Fruit fly (Drosophila melanogaster) whole organism, embryonic: ENCODE results near the gene Rpt4.

ENCODE experiments used
- Abd-B ChIP-seq: fragments of 200-800 bp; sonication (Bioruptor generic); optimal IDR thresholded peaks from 2 replicates; lab custom pipeline; 2018; ENCODE audit warnings: missing biosample characterization, mild to moderate bottlenecking, missing genetic modification characterization, moderate library complexity
- Adf1 ChIP-seq: fragments of 200-800 bp; sonication (Bioruptor generic); IDR thresholded peaks from 2 replicates; pipeline ENCODE4 v1.3.6; 2022; ENCODE audit warnings: missing biosample characterization, missing genetic modification characterization
- Antp ChIP-seq: fragments of 200-800 bp; sonication (Bioruptor generic); optimal IDR thresholded peaks from 3 replicates; lab custom pipeline; 2016; ENCODE audit warnings: missing biosample characterization, missing genetic modification characterization
- Blimp-1 ChIP-seq: fragments of 200-800 bp; sonication (Bioruptor generic); optimal IDR thresholded peaks from 3 replicates; lab custom pipeline; 2018; ENCODE audit warnings: missing biosample characterization, missing genetic modification characterization, mild to moderate bottlenecking, moderate library complexity, missing genetic modification reagents
- CG11085 ChIP-seq: fragments of 200-800 bp; sonication (Bioruptor generic); IDR thresholded peaks from 2 replicates; pipeline ENCODE4 v1.3.6; 2022; ENCODE audit warnings: missing biosample characterization, missing genetic modification characterization
- CG11247 ChIP-seq: fragments of 200-800 bp; sonication (Bioruptor generic); IDR thresholded peaks from 2 replicates; pipeline ENCODE4 v1.3.6; 2022; ENCODE audit warnings: missing biosample characterization, missing genetic modification characterization
- CG11560 ChIP-seq: fragments of 200-800 bp; sonication (Bioruptor generic); IDR thresholded peaks from 3 replicates; pipeline ENCODE4 v1.3.6; 2022; ENCODE audit warnings: missing biosample characterization, missing genetic modification characterization
- CG12155 ChIP-seq: fragments of 200-800 bp; sonication (Bioruptor generic); optimal IDR thresholded peaks from 3 replicates; lab custom pipeline; 2016; ENCODE audit warnings: missing biosample characterization, missing genetic modification characterization
- CG1233 ChIP-seq: fragments of 200-800 bp; sonication (Bioruptor generic); optimal IDR thresholded peaks from 4 replicates; lab custom pipeline; 2018; ENCODE audit warnings: missing biosample characterization, mild to moderate bottlenecking, missing genetic modification characterization
- CG12769 ChIP-seq: fragments of 200-800 bp; sonication (Bioruptor generic); optimal IDR thresholded peaks from 2 replicates; lab custom pipeline; 2019; ENCODE audit warnings: missing biosample characterization, mild to moderate bottlenecking, missing genetic modification characterization, moderate library complexity
- CG13775 ChIP-seq: fragments of 200-800 bp; sonication (Bioruptor generic); optimal IDR thresholded peaks from 3 replicates; lab custom pipeline; 2017; ENCODE audit warnings: missing biosample characterization, mild to moderate bottlenecking, missing genetic modification characterization
- CG14050 ChIP-seq: fragments of 200-800 bp; sonication (Bioruptor generic); IDR thresholded peaks from 3 replicates; pipeline ENCODE4 v1.3.6; 2022; ENCODE audit warnings: missing biosample characterization, missing genetic modification characterization
- CG17385 ChIP-seq: fragments of 200-800 bp; sonication (Bioruptor generic); optimal IDR thresholded peaks from 3 replicates; lab custom pipeline; 2018; ENCODE audit warnings: missing biosample characterization, mild to moderate bottlenecking, missing genetic modification characterization
- CG18619 ChIP-seq: fragments of 200-800 bp; sonication (Bioruptor generic); optimal IDR thresholded peaks from 3 replicates; lab custom pipeline; 2017; ENCODE audit warnings: missing biosample characterization, mild to moderate bottlenecking, missing genetic modification characterization
- CG32532 ChIP-seq: fragments of 200-800 bp; sonication (Bioruptor generic); IDR thresholded peaks from 2 replicates; pipeline ENCODE4 v1.3.6; 2022; ENCODE audit warnings: missing biosample characterization, missing genetic modification characterization
- CG32772 ChIP-seq: fragments of 200-800 bp; sonication (Bioruptor generic); IDR thresholded peaks from 2 replicates; pipeline ENCODE4 v1.3.6; 2022; ENCODE audit warnings: missing biosample characterization, missing genetic modification characterization
- CG3726 ChIP-seq: fragments of 200-800 bp; sonication (Bioruptor generic); IDR thresholded peaks from 3 replicates; pipeline ENCODE4, ENCODE4 v1.3.6; 2022; ENCODE audit warnings: missing biosample characterization, missing genetic modification characterization
- CG42726 ChIP-seq: fragments of 200-800 bp; sonication (Bioruptor generic); IDR thresholded peaks from 2 replicates; pipeline ENCODE4 v1.3.6; 2022; ENCODE audit warnings: missing biosample characterization, missing genetic modification characterization; ENCODE audit not compliant: partially characterized antibody
- CG5180 ChIP-seq: fragments of 200-800 bp; sonication (Bioruptor generic); optimal IDR thresholded peaks from 3 replicates; lab custom pipeline; 2017; ENCODE audit warnings: missing biosample characterization, missing genetic modification characterization, mild to moderate bottlenecking, moderate library complexity, missing genetic modification reagents
- CG6765 ChIP-seq: fragments of 200-800 bp; sonication (Bioruptor generic); optimal IDR thresholded peaks from 3 replicates; lab custom pipeline; 2017; ENCODE audit warnings: missing biosample characterization, mild to moderate bottlenecking, missing genetic modification characterization
- CG7556 ChIP-seq: fragments of 200-800 bp; sonication (Bioruptor generic); optimal IDR thresholded peaks from 2 replicates; lab custom pipeline; 2017; ENCODE audit warnings: missing biosample characterization, mild to moderate bottlenecking, missing genetic modification characterization
- CG8290 ChIP-seq, 3 experiments: fragments of 200-800 bp; sonication (Bioruptor generic); optimal IDR thresholded peaks; 2 replicates each; lab custom pipeline; 2016 to 2019; ENCODE audit warnings: missing biosample characterization in 3 of 3, missing genetic modification characterization in 3 of 3, mild to moderate bottlenecking in 2 of 3, moderate library complexity in 1 of 3
- CG8944 ChIP-seq: fragments of 200-800 bp; sonication (Bioruptor generic); optimal IDR thresholded peaks from 3 replicates; lab custom pipeline; 2016; ENCODE audit warnings: missing biosample characterization, missing genetic modification characterization
- CG9215 ChIP-seq: fragments of 200-800 bp; sonication (Bioruptor generic); IDR thresholded peaks from 2 replicates; pipeline ENCODE4 v1.3.6; 2022; ENCODE audit warnings: missing biosample characterization, missing genetic modification characterization
- CkIIα-i1 ChIP-seq: fragments of 200-800 bp; sonication (Bioruptor generic); IDR thresholded peaks from 2 replicates; pipeline ENCODE4 v1.3.6; 2022; ENCODE audit warnings: missing biosample characterization, missing genetic modification characterization
- Dad ChIP-seq: fragments of 200-800 bp; sonication (Bioruptor generic); optimal IDR thresholded peaks from 3 replicates; lab custom pipeline; 2016; ENCODE audit warnings: missing biosample characterization, missing genetic modification characterization
- Dek ChIP-seq: fragments of 200-800 bp; sonication (Bioruptor generic); optimal IDR thresholded peaks from 3 replicates; lab custom pipeline; 2019; ENCODE audit warnings: missing biosample characterization, mild to moderate bottlenecking, missing genetic modification characterization, moderate library complexity
- H15 ChIP-seq: fragments of 200-800 bp; sonication (Bioruptor generic); IDR thresholded peaks from 3 replicates; pipeline ENCODE4 v1.3.6; 2022; ENCODE audit warnings: missing biosample characterization, missing genetic modification characterization
- Hr51 ChIP-seq, 2 experiments: fragments of 200-800 bp; sonication (Bioruptor generic); optimal IDR thresholded peaks; 2 replicates in 1 of 2; 3 replicates in 1 of 2; lab custom pipeline; 2016 to 2018; ENCODE audit warnings: missing biosample characterization in 2 of 2, missing genetic modification characterization in 2 of 2, mild to moderate bottlenecking in 1 of 2, moderate library complexity in 1 of 2
- Hsf ChIP-seq: fragments of 200-800 bp; sonication (Bioruptor generic); optimal IDR thresholded peaks from 3 replicates; lab custom pipeline; 2016; ENCODE audit warnings: missing biosample characterization, missing genetic modification characterization
- Med ChIP-seq: fragments of 200-800 bp; sonication (Bioruptor generic); peaks from one replicate; lab custom pipeline; 2016; ENCODE audit warnings: missing biosample characterization, missing genetic modification characterization, mild to moderate bottlenecking, inconsistent platforms, moderate library complexity
- NFAT ChIP-seq: fragments of 200-800 bp; sonication (Bioruptor generic); IDR thresholded peaks from 2 replicates; pipeline ENCODE4 v1.3.6; 2022; ENCODE audit warnings: missing biosample characterization, missing genetic modification characterization
- Sin3A ChIP-seq: fragments of >200 bp; optimal IDR thresholded peaks from 2 replicates; lab custom pipeline; 2018
- Sox100B ChIP-seq: fragments of 200-800 bp; sonication (Bioruptor generic); optimal IDR thresholded peaks from 3 replicates; lab custom pipeline; 2018; ENCODE audit warnings: missing biosample characterization, mild to moderate bottlenecking, missing genetic modification characterization
- dmrt11E ChIP-seq: fragments of 200-800 bp; sonication (Bioruptor generic); optimal IDR thresholded peaks from 3 replicates; lab custom pipeline; 2018; ENCODE audit warnings: missing biosample characterization, mild to moderate bottlenecking, missing genetic modification characterization, moderate library complexity
- dmrt99B ChIP-seq: fragments of 200-800 bp; sonication (Bioruptor generic); optimal IDR thresholded peaks from 2 replicates; lab custom pipeline; 2018; ENCODE audit warnings: missing biosample characterization, mild to moderate bottlenecking, missing genetic modification characterization, moderate library complexity
- esg ChIP-seq: fragments of 200-800 bp; sonication (Bioruptor generic); conservative IDR thresholded peaks from 2 replicates; pipeline ENCODE4 v1.3.6; 2022; ENCODE audit warnings: missing biosample characterization, missing genetic modification characterization
- grau ChIP-seq: fragments of 200-800 bp; optimal IDR thresholded peaks from 3 replicates; lab custom pipeline; 2019; ENCODE audit warnings: missing biosample characterization, mild to moderate bottlenecking, missing genetic modification characterization, moderate library complexity
- lmd ChIP-seq: fragments of 200-800 bp; sonication (Bioruptor generic); IDR thresholded peaks from 2 replicates; pipeline ENCODE4 v1.3.6; 2022; ENCODE audit warnings: missing biosample characterization, missing genetic modification characterization
- nmo ChIP-seq: fragments of 200-800 bp; sonication (Bioruptor generic); optimal IDR thresholded peaks from 2 replicates; lab custom pipeline; 2018; ENCODE audit warnings: missing biosample characterization, mild to moderate bottlenecking, missing genetic modification characterization, moderate library complexity
- onecut ChIP-seq: fragments of 200-800 bp; sonication (Bioruptor generic); IDR thresholded peaks from 2 replicates; pipeline ENCODE4 v1.3.6; 2022; ENCODE audit warnings: missing biosample characterization, missing genetic modification characterization
- pan ChIP-seq, 4 experiments: fragments of >200 bp in 3 of 4; fragments of 200-800 bp in 1 of 4; sonication (Bioruptor generic) in 1 of 4; optimal IDR thresholded peaks in 3 of 4; IDR thresholded peaks in 1 of 4; 2 replicates each; pipeline versions ENCODE4 v1.3.6 to Lab custom; 2017 to 2022; ENCODE audit warnings: missing biosample characterization in 2 of 4, missing genetic modification characterization in 2 of 4, mixed read lengths in 1 of 4
- sens ChIP-seq: fragments of 200-800 bp; sonication (Bioruptor generic); peaks from one replicate; lab custom pipeline; 2016; ENCODE audit warnings: missing biosample characterization, missing genetic modification characterization
- slbo ChIP-seq: fragments of 200-800 bp; sonication (Bioruptor generic); IDR thresholded peaks from 2 replicates; pipeline ENCODE4 v1.3.6; 2022; ENCODE audit warnings: missing biosample characterization, missing genetic modification characterization
- ssp ChIP-seq: fragments of 200-800 bp; sonication (Bioruptor generic); IDR thresholded peaks from 2 replicates; pipeline ENCODE4 v1.3.6; 2022; ENCODE audit warnings: missing biosample characterization, missing genetic modification characterization
- tin ChIP-seq: fragments of 200-800 bp; sonication (Bioruptor generic); optimal IDR thresholded peaks from 3 replicates; lab custom pipeline; 2016; ENCODE audit warnings: missing biosample characterization, missing genetic modification characterization
- vnd ChIP-seq: fragments of 200-800 bp; sonication (Bioruptor generic); IDR thresholded peaks from 3 replicates; pipeline ENCODE4 v1.3.6; 2022; ENCODE audit warnings: missing biosample characterization, missing genetic modification characterization; ENCODE audit not compliant: partially characterized antibody
- wek ChIP-seq: fragments of 200-800 bp; sonication (Bioruptor generic); optimal IDR thresholded peaks from 3 replicates; lab custom pipeline; 2018; ENCODE audit warnings: missing biosample characterization, mild to moderate bottlenecking, missing genetic modification characterization, moderate library complexity

The Rpt4 gene

DNA sequence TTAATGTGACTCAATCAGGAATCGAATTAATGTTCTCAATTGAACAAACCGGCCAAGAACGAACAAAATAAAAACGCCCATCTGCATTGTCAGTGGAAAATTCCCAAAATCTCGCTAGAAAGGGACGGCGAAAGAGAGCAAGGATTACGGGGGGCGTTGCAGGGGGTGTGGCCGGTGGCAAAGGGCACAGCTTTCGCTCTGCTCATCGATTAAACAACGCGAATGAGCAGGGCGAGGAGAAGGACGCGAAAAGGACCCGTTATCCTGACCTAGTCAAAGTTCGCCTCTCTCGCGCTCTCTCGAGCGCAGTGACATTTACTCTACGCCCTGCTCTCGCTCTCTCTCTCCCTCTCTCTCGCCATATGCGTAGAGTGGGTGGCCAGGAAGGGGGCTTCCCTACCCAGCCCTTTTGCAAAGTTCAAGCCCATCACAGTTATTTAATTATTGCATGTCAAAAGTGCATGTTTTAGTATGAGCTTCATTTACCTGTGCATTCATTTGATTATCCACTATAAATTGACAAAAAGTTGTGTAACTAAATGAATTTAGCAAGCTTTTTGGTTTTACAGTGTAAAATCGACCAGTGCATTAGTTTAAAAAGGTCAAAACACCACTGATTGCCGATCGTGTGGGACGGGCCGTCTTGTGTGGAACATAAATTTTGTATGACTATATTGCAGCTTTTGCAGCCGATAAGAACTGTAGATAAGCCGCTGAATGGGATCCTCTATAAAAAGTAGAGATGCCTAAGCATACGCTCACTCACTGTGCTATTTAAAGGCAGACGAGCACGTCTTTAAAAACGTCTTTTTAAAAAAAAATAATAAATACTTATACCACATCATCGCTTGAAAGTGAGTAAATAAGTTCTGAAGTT, 47.9 kb upstream of the Rpt4 start (continued):
- TF ChIP-seq CG7556 (GFP tag; lab: Kevin White, UChicago) = peak; percentile 54
- peak; percentile 4 for TF ChIP-seq grau
- no peak for TF ChIP-seq Dek (tag; lab: Kevin White, UChicago)
- peak; percentile 28 for TF ChIP-seq Dad (GFP tag; lab: Kevin White, UChicago)
- peak; percentile 11 for TF ChIP-seq Blimp-1
- peak; percentile 19 for TF ChIP-seq Sox100B (GFP tag; lab: Kevin White, UChicago)
- peak; percentile 27 for TF ChIP-seq CG13775
- no peak for TF ChIP-seq Abd-B (GFP tag; lab: Kevin White, UChicago)
- no peak for TF ChIP-seq dmrt11E (tag; lab: Kevin White, UChicago)
- peak; percentile 55 for TF ChIP-seq slbo (GFP tag; lab: Robert Waterston, UW)
- peak; percentile 6 for TF ChIP-seq tin (GFP tag; lab: Kevin White, UChicago)
- TF ChIP-seq CG42726 (GFP tag; lab: Robert Waterston, UW) = no peak
- no peak for TF ChIP-seq CG11560 (tag; lab: Robert Waterston, UW)
- TF ChIP-seq CG9215 (GFP tag; lab: Robert Waterston, UW) = no peak; the same call in 1 of the 2 replicates
- peak; percentile 46; the same call in 1 of the 2 replicates for TF ChIP-seq CG32532 (GFP tag; lab: Robert Waterston, UW)
- no peak for TF ChIP-seq wek (GFP tag; lab: Kevin White, UChicago)
- no peak for TF ChIP-seq CG5180 (GFP tag; lab: Kevin White, UChicago)
- TF ChIP-seq CG17385 (GFP tag; lab: Kevin White, UChicago) = no peak
- no peak for TF ChIP-seq CG6765
- no peak for TF ChIP-seq CG8290 (GFP tag; optimal IDR thresholded peaks at IDR 0.05; lab: Kevin White, UChicago)
- TF ChIP-seq CG8290 (tag; optimal IDR thresholded peaks at IDR 0.05; lab: Kevin White, UChicago) = peak in 1 of 2 experiments; percentile 32
- TF ChIP-seq CG3726 = no peak
- peak; percentile 42 for TF ChIP-seq CG18619
- no peak for TF ChIP-seq Sin3A
- peak in 1 of 2 experiments; percentile 32 for TF ChIP-seq Hr51 (GFP tag; optimal IDR thresholded peaks at IDR 0.05; lab: Kevin White, UChicago)
- peak; percentile 94 for TF ChIP-seq onecut
- no peak for TF ChIP-seq vnd (GFP tag; lab: Robert Waterston, UW)
- peak; percentile 32 for TF ChIP-seq dmrt99B (tag; lab: Kevin White, UChicago)
- TF ChIP-seq CG1233 (GFP tag; lab: Kevin White, UChicago) = no peak
- TF ChIP-seq lmd (GFP tag; lab: Robert Waterston, UW) = peak; percentile 18; the same call in 1 of the 2 replicates
- no peak for TF ChIP-seq CG14050 (GFP tag; lab: Robert Waterston, UW)
- TF ChIP-seq nmo (GFP tag; lab: Kevin White, UChicago) = no peak
- TF ChIP-seq CG12769 (tag; lab: Kevin White, UChicago) = no peak
- TF ChIP-seq CG11247 = 0 out of 2 replicates have a peak, but pooled peaks have one; percentile 19
- TF ChIP-seq H15 (GFP tag; lab: Robert Waterston, UW) = peak; percentile 8; the same call in 1 of the 3 replicates
- no peak for TF ChIP-seq Hsf (GFP tag; lab: Kevin White, UChicago)
- no peak for TF ChIP-seq CG32772 (GFP tag; lab: Robert Waterston, UW)
- peak; percentile 8 for TF ChIP-seq CG12155 (GFP tag; lab: Kevin White, UChicago)
- TF ChIP-seq CG8944 = peak; percentile 1
- TF ChIP-seq CG11085 (GFP tag; lab: Robert Waterston, UW) = 0 out of 2 replicates have a peak, but pooled peaks have one; percentile 21
- TF ChIP-seq esg (GFP tag; lab: Robert Waterston, UW) = no peak
- no peak for TF ChIP-seq Adf1 (GFP tag; lab: Robert Waterston, UW)
- 0 out of 2 replicates have a peak, but pooled peaks have one; percentile 4 for TF ChIP-seq NFAT (GFP tag; lab: Robert Waterston, UW)
- no peak for TF ChIP-seq CkIIα-i1 (GFP tag; lab: Robert Waterston, UW)
- TF ChIP-seq sens = peak; percentile 66
- no peak for TF ChIP-seq ssp (GFP tag; lab: Robert Waterston, UW)
- peak; percentile 28 for TF ChIP-seq Antp (GFP tag; lab: Kevin White, UChicago)
- TF ChIP-seq pan (optimal IDR thresholded peaks at IDR 0.05; lab: Kevin White, UChicago) = no peak
- peak in 1 of 2 experiments; percentile 31 for TF ChIP-seq pan (GFP tag; optimal IDR thresholded peaks at IDR 0.05 in 1 of 2, IDR thresholded peaks at IDR 0.05 in 1 of 2)
- TF ChIP-seq Med (GFP tag; lab: Kevin White, UChicago) = peak; percentile 79
